Fruit fly (Drosophila melanogaster) whole organism, embryonic: Measurements from ENCODE around the gene CG16727.

Source experiments
- CG10462 ChIP-seq: fragments of 200-800 bp; sonication (Bioruptor generic); optimal IDR thresholded peaks from 2 replicates; lab custom pipeline; 2016; ENCODE audit warnings: missing biosample characterization, missing genetic modification characterization
- CG10565 ChIP-seq: fragments of 200-800 bp; sonication (Bioruptor generic); optimal IDR thresholded peaks from 3 replicates; lab custom pipeline; 2016; ENCODE audit warnings: missing biosample characterization, mild to moderate bottlenecking, missing genetic modification characterization
- CG11504 ChIP-seq: fragments of 200-800 bp; sonication (Bioruptor generic); optimal IDR thresholded peaks from 3 replicates; lab custom pipeline; 2019; ENCODE audit warnings: missing biosample characterization, mild to moderate bottlenecking, missing genetic modification characterization, moderate library complexity
- CG14050 ChIP-seq: fragments of 200-800 bp; sonication (Bioruptor generic); IDR thresholded peaks from 3 replicates; pipeline ENCODE4 v1.3.6; 2022; ENCODE audit warnings: missing biosample characterization, missing genetic modification characterization
- CG14667 ChIP-seq: fragments of 200-800 bp; sonication (Bioruptor generic); IDR thresholded peaks from 2 replicates; pipeline ENCODE4 v1.3.6; 2022; ENCODE audit warnings: missing biosample characterization, missing genetic modification characterization
- CG1603 ChIP-seq: fragments of 200-800 bp; sonication (Bioruptor generic); optimal IDR thresholded peaks from 2 replicates; lab custom pipeline; 2019; ENCODE audit warnings: missing biosample characterization, mild to moderate bottlenecking, missing genetic modification characterization, moderate library complexity
- CG32532 ChIP-seq: fragments of 200-800 bp; sonication (Bioruptor generic); IDR thresholded peaks from 2 replicates; pipeline ENCODE4 v1.3.6; 2022; ENCODE audit warnings: missing biosample characterization, missing genetic modification characterization
- CG4360 ChIP-seq: fragments of 200-800 bp; sonication (Bioruptor generic); IDR thresholded peaks from 2 replicates; pipeline ENCODE4 v1.3.6; 2022; ENCODE audit warnings: missing biosample characterization, missing genetic modification characterization
- CG6683 ChIP-seq: fragments of 200-800 bp; sonication (Bioruptor generic); optimal IDR thresholded peaks from 2 replicates; lab custom pipeline; 2017; ENCODE audit warnings: missing biosample characterization, mild to moderate bottlenecking, missing genetic modification characterization, missing genetic modification reagents
- CG7839 ChIP-seq: fragments of 200-800 bp; sonication (Bioruptor generic); optimal IDR thresholded peaks from 3 replicates; lab custom pipeline; 2018; ENCODE audit warnings: missing biosample characterization, mild to moderate bottlenecking, missing genetic modification characterization, moderate library complexity
- CG8478 ChIP-seq: fragments of >200 bp; optimal IDR thresholded peaks from 2 replicates; lab custom pipeline; 2018
- CG9797 ChIP-seq: fragments of 200-800 bp; sonication (Bioruptor generic); optimal IDR thresholded peaks from 3 replicates; lab custom pipeline; 2018; ENCODE audit warnings: missing biosample characterization, mild to moderate bottlenecking, missing genetic modification characterization
- CG9876 ChIP-seq: fragments of 200-800 bp; sonication (Bioruptor generic); optimal IDR thresholded peaks from 2 replicates; lab custom pipeline; 2016; ENCODE audit warnings: missing biosample characterization, missing genetic modification characterization
- CrebB ChIP-seq: fragments of 200-800 bp; sonication (Bioruptor generic); optimal IDR thresholded peaks from 3 replicates; lab custom pipeline; 2018; ENCODE audit warnings: missing biosample characterization, mild to moderate bottlenecking, missing genetic modification characterization
- D19A ChIP-seq: fragments of 200-800 bp; optimal IDR thresholded peaks from 3 replicates; lab custom pipeline; 2019; ENCODE audit warnings: missing biosample characterization, mild to moderate bottlenecking, missing genetic modification characterization, moderate library complexity
- D19B ChIP-seq: fragments of 200-800 bp; sonication (Bioruptor generic); optimal IDR thresholded peaks from 2 replicates; lab custom pipeline; 2017; ENCODE audit warnings: missing biosample characterization, mild to moderate bottlenecking, missing genetic modification characterization
- Dek ChIP-seq: fragments of 200-800 bp; sonication (Bioruptor generic); optimal IDR thresholded peaks from 3 replicates; lab custom pipeline; 2019; ENCODE audit warnings: missing biosample characterization, mild to moderate bottlenecking, missing genetic modification characterization, moderate library complexity
- Dll ChIP-seq: fragments of 200-800 bp; sonication (Bioruptor generic); IDR thresholded peaks from 4 replicates; pipeline ENCODE4 v1.3.6; 2022; ENCODE audit warnings: missing biosample characterization, missing genetic modification characterization; ENCODE audit not compliant: partially characterized antibody
- GATAe ChIP-seq: fragments of 200-800 bp; sonication (Bioruptor generic); conservative IDR thresholded peaks from 2 replicates; pipeline ENCODE4 v1.3.6; 2022; ENCODE audit warnings: missing biosample characterization, missing genetic modification characterization
- Gug ChIP-seq: fragments of 200-800 bp; sonication (Bioruptor generic); IDR thresholded peaks from 4 replicates; pipeline ENCODE4 v1.3.6; 2022; ENCODE audit warnings: missing biosample characterization, missing genetic modification characterization
- HLH54F ChIP-seq: fragments of 200-800 bp; sonication (Bioruptor generic); optimal IDR thresholded peaks from 3 replicates; lab custom pipeline; 2016; ENCODE audit warnings: missing biosample characterization, missing genetic modification characterization
- Hr78 ChIP-seq, 2 experiments: fragments of 200-800 bp in 1 of 2; fragments of >200 bp in 1 of 2; sonication (Bioruptor generic) in 1 of 2; optimal IDR thresholded peaks; 2 replicates each; lab custom pipeline; 2017 to 2019; ENCODE audit warnings: missing biosample characterization in 2 of 2, missing genetic modification characterization in 2 of 2, mild to moderate bottlenecking in 1 of 2, moderate library complexity in 1 of 2
- Lpt ChIP-seq: fragments of >200 bp; optimal IDR thresholded peaks from 2 replicates; lab custom pipeline; 2018; ENCODE audit warnings: missing biosample characterization, missing genetic modification characterization
- MTF-1 ChIP-seq: fragments of 200-800 bp; sonication (Bioruptor generic); optimal IDR thresholded peaks from 2 replicates; lab custom pipeline; 2018; ENCODE audit warnings: missing biosample characterization, mild to moderate bottlenecking, missing genetic modification characterization, borderline replicate concordance
- Med ChIP-seq: fragments of 200-800 bp; sonication (Bioruptor generic); peaks from one replicate; lab custom pipeline; 2016; ENCODE audit warnings: missing biosample characterization, missing genetic modification characterization, mild to moderate bottlenecking, inconsistent platforms, moderate library complexity
- NC2α ChIP-seq: fragments of 200-800 bp; sonication (Bioruptor generic); optimal IDR thresholded peaks from 2 replicates; lab custom pipeline; 2016; ENCODE audit warnings: missing biosample characterization, missing genetic modification characterization
- Poxn ChIP-seq: fragments of 200-800 bp; sonication (Bioruptor generic); IDR thresholded peaks from 2 replicates; pipeline ENCODE4 v1.3.6; 2022; ENCODE audit warnings: missing biosample characterization, missing genetic modification characterization
- Rx ChIP-seq: fragments of 200-800 bp; sonication (Bioruptor generic); IDR thresholded peaks from 2 replicates; pipeline ENCODE4 v1.3.6; 2022; ENCODE audit warnings: missing biosample characterization, missing genetic modification characterization
- Side ChIP-seq: fragments of 200-800 bp; sonication (Bioruptor generic); optimal IDR thresholded peaks from 2 replicates; lab custom pipeline; 2016; ENCODE audit warnings: missing biosample characterization, missing genetic modification characterization
- Sry-δ ChIP-seq: fragments of 200-800 bp; sonication (Bioruptor generic); optimal IDR thresholded peaks from 2 replicates; lab custom pipeline; 2016; ENCODE audit warnings: missing biosample characterization, missing genetic modification characterization
- Vsx1 ChIP-seq: fragments of 200-800 bp; sonication (Bioruptor generic); optimal IDR thresholded peaks from 2 replicates; lab custom pipeline; 2017; ENCODE audit warnings: missing biosample characterization, mild to moderate bottlenecking, missing genetic modification characterization, missing genetic modification reagents
- Xbp1 ChIP-seq: fragments of 200-800 bp; sonication (Bioruptor generic); optimal IDR thresholded peaks from 3 replicates; lab custom pipeline; 2016; ENCODE audit warnings: missing biosample characterization, mild to moderate bottlenecking, missing genetic modification characterization
- Xrp1 ChIP-seq: fragments of 200-800 bp; sonication (Bioruptor generic); IDR thresholded peaks from 2 replicates; pipeline ENCODE4 v1.3.6; 2022; ENCODE audit warnings: missing biosample characterization, missing genetic modification characterization
- amos ChIP-seq: fragments of 200-800 bp; sonication (Bioruptor generic); IDR thresholded peaks from 2 replicates; pipeline ENCODE4 v1.3.6; 2022; ENCODE audit warnings: missing biosample characterization, missing genetic modification characterization; ENCODE audit not compliant: partially characterized antibody
- ase ChIP-seq: fragments of 200-800 bp; sonication (Bioruptor generic); IDR thresholded peaks from 3 replicates; pipeline ENCODE4 v1.3.6; 2022; ENCODE audit warnings: missing biosample characterization, missing genetic modification characterization
- chinmo ChIP-seq: fragments of 200-800 bp; sonication (Bioruptor generic); IDR thresholded peaks from 4 replicates; pipeline ENCODE4 v1.3.6; 2022; ENCODE audit warnings: missing biosample characterization, missing genetic modification characterization; ENCODE audit not compliant: partially characterized antibody
- dmrt99B ChIP-seq: fragments of 200-800 bp; sonication (Bioruptor generic); optimal IDR thresholded peaks from 2 replicates; lab custom pipeline; 2018; ENCODE audit warnings: missing biosample characterization, mild to moderate bottlenecking, missing genetic modification characterization, moderate library complexity
- gcm ChIP-seq: fragments of 200-800 bp; sonication (Bioruptor generic); optimal IDR thresholded peaks from 2 replicates; lab custom pipeline; 2019; ENCODE audit warnings: missing biosample characterization, mild to moderate bottlenecking, missing genetic modification characterization, moderate library complexity
- gcm2 ChIP-seq: fragments of 200-800 bp; sonication (Bioruptor generic); optimal IDR thresholded peaks from 2 replicates; lab custom pipeline; 2016; ENCODE audit warnings: missing biosample characterization, missing genetic modification characterization
- h ChIP-seq: fragments of >200 bp; optimal IDR thresholded peaks from 2 replicates; lab custom pipeline; 2017
- hth ChIP-seq: fragments of >200 bp; optimal IDR thresholded peaks from 2 replicates; lab custom pipeline; 2017; ENCODE audit warnings: inconsistent platforms
- inv ChIP-seq: fragments of 200-800 bp; sonication (Bioruptor generic); IDR thresholded peaks from 2 replicates; pipeline ENCODE4 v1.3.6; 2022; ENCODE audit warnings: missing biosample characterization, missing genetic modification characterization; ENCODE audit not compliant: partially characterized antibody
- jigr1 ChIP-seq: fragments of 200-800 bp; sonication (Bioruptor generic); IDR thresholded peaks from 3 replicates; pipeline ENCODE4 v1.3.6; 2022; ENCODE audit warnings: missing biosample characterization, missing genetic modification characterization
- kah ChIP-seq: fragments of 200-800 bp; sonication (Bioruptor generic); optimal IDR thresholded peaks from 2 replicates; lab custom pipeline; 2018; ENCODE audit warnings: missing biosample characterization, mild to moderate bottlenecking, missing genetic modification characterization
- kay ChIP-seq: fragments of 200-800 bp; sonication (Bioruptor generic); optimal IDR thresholded peaks from 2 replicates; lab custom pipeline; 2016; ENCODE audit warnings: missing biosample characterization, missing genetic modification characterization
- klu ChIP-seq: fragments of 200-800 bp; sonication (Bioruptor generic); IDR thresholded peaks from 2 replicates; pipeline ENCODE4 v1.3.6; 2022; ENCODE audit warnings: missing biosample characterization, missing genetic modification characterization
- pb ChIP-seq: fragments of 200-800 bp; sonication (Bioruptor generic); optimal IDR thresholded peaks from 3 replicates; lab custom pipeline; 2016; ENCODE audit warnings: missing biosample characterization, missing genetic modification characterization
- pnt ChIP-seq: fragments of 200-800 bp; sonication (Bioruptor generic); optimal IDR thresholded peaks from 3 replicates; lab custom pipeline; 2016; ENCODE audit warnings: missing biosample characterization, missing genetic modification characterization
- sd ChIP-seq: fragments of 200-800 bp; sonication (Bioruptor generic); optimal IDR thresholded peaks from 3 replicates; lab custom pipeline; 2018; ENCODE audit warnings: missing biosample characterization, mild to moderate bottlenecking, missing genetic modification characterization, moderate library complexity
- stwl ChIP-seq: fragments of 200-800 bp; sonication (Bioruptor generic); optimal IDR thresholded peaks from 3 replicates; lab custom pipeline; 2018; ENCODE audit warnings: missing biosample characterization, mild to moderate bottlenecking, missing genetic modification characterization, moderate library complexity
- vfl ChIP-seq: fragments of 200-800 bp; sonication (Bioruptor generic); optimal IDR thresholded peaks from 2 replicates; lab custom pipeline; 2016; ENCODE audit warnings: missing biosample characterization, missing genetic modification characterization
- zen ChIP-seq: fragments of 200-800 bp; sonication (Bioruptor generic); optimal IDR thresholded peaks from 3 replicates; lab custom pipeline; 2018; ENCODE audit warnings: missing biosample characterization, mild to moderate bottlenecking, missing genetic modification characterization, moderate library complexity

Gene CG16727

dm6 chr3R:19584818-19585217 is 28.4 kb upstream of the CG16727 start (continued):
- TF ChIP-seq zen (tag; lab: Kevin White, UChicago) (peak; percentile 70), CG1603 (tag; lab: Kevin White, UChicago) (peak; percentile 92), Poxn (GFP tag; lab: Robert Waterston, UW) (no peak), CrebB (tag; lab: Kevin White, UChicago) (peak; percentile 93), vfl (GFP tag; lab: Kevin White, UChicago) (no peak), Vsx1 (peak; percentile 92), CG8478 (lab: Kevin White, UChicago) (no peak), kay (GFP tag; lab: Kevin White, UChicago) (peak; percentile 32), ase (0 out of 3 replicates have a peak, but pooled peaks have one; percentile 14), kah (GFP tag; lab: Kevin White, UChicago) (peak; percentile 73), gcm2 (peak; percentile 76), CG4360 (GFP tag; lab: Robert Waterston, UW) (peak; percentile 78), GATAe (no peak), Side (GFP tag; lab: Kevin White, UChicago) (peak; percentile 91), Hr78 (GFP tag; optimal IDR thresholded peaks at IDR 0.05; lab: Kevin White, UChicago) (peak in 1 of 2 experiments; percentile 85), CG9876 (peak; percentile 56), h (lab: Kevin White, UChicago) (no peak), Gug (no peak), chinmo (GFP tag; lab: Robert Waterston, UW) (no peak), CG32532 (GFP tag; lab: Robert Waterston, UW) (no peak), dmrt99B (tag; lab: Kevin White, UChicago) (peak; percentile 77), gcm (peak; percentile 90), hth (no peak), Dek (tag; lab: Kevin White, UChicago) (no peak), Dll (GFP tag; lab: Robert Waterston, UW) (no peak), Rx (GFP tag; lab: Robert Waterston, UW) (peak; percentile 35; the same call in 1 of the 2 replicates), CG14050 (GFP tag; lab: Robert Waterston, UW) (peak; percentile 53; the same call in 1 of the 3 replicates), Med (GFP tag; lab: Kevin White, UChicago) (peak; percentile 94), Xbp1 (GFP tag; lab: Kevin White, UChicago) (peak; percentile 51), NC2α (GFP tag; lab: Kevin White, UChicago) (peak; percentile 85), Lpt (no peak), sd (no peak), pb (peak; percentile 84), klu (GFP tag; lab: Robert Waterston, UW) (no peak), D19A (tag; lab: Kevin White, UChicago) (peak; percentile 74), CG10565 (GFP tag; lab: Kevin White, UChicago) (peak; percentile 61), Xrp1 (GFP tag; lab: Robert Waterston, UW) (peak; percentile 91), CG14667 (GFP tag; lab: Robert Waterston, UW) (no peak), amos (GFP tag; lab: Robert Waterston, UW) (no peak), D19B (GFP tag; lab: Kevin White, UChicago) (peak; percentile 26), MTF-1 (GFP tag; lab: Kevin White, UChicago) (peak; percentile 96), CG11504 (tag; lab: Kevin White, UChicago) (peak; percentile 72), inv (GFP tag; lab: Robert Waterston, UW) (no peak), CG7839 (tag; lab: Kevin White, UChicago) (peak; percentile 67), Sry-δ (GFP tag; lab: Kevin White, UChicago) (peak; percentile 42), HLH54F (GFP tag; lab: Kevin White, UChicago) (peak; percentile 41), pnt (GFP tag; lab: Kevin White, UChicago) (peak; percentile 78), CG9797 (peak; percentile 53), CG6683 (GFP tag; lab: Kevin White, UChicago) (peak; percentile 78), jigr1 (GFP tag; lab: Robert Waterston, UW) (no peak), CG10462 (GFP tag; lab: Kevin White, UChicago) (peak; percentile 68), stwl (tag; lab: Kevin White, UChicago) (peak; percentile 52)
